Worm (Caenorhabditis elegans) whole organism, L2 larva: Measurements from ENCODE around the gene ttr-48.

Experiments
- F13H6.1 ChIP-seq: sonication (generic microtip); optimal IDR thresholded peaks from 2 replicates; lab custom pipeline; 2016; ENCODE audit warnings: missing genetic modification characterization, missing compliant biosample characterization
- R02D3.7 ChIP-seq: fragments of 150-350 bp; optimal IDR thresholded peaks from 2 replicates; lab custom pipeline; 2014; ENCODE audit warnings: missing biosample characterization, missing genetic modification characterization
- Y55F3AM.14 ChIP-seq: fragments of 200-800 bp; sonication (Bioruptor generic); optimal IDR thresholded peaks from 2 replicates; lab custom pipeline; 2018; ENCODE audit warnings: mild to moderate bottlenecking, missing genetic modification characterization, missing compliant biosample characterization
- alr-1 ChIP-seq: fragments of 150-350 bp; optimal IDR thresholded peaks from 2 replicates; lab custom pipeline; 2014; ENCODE audit warnings: missing biosample characterization, missing genetic modification characterization
- aly-2 ChIP-seq: fragments of 150-350 bp; optimal IDR thresholded peaks from 2 replicates; lab custom pipeline; 2014; ENCODE audit warnings: missing biosample characterization, missing genetic modification characterization
- ama-1 ChIP-seq: fragments of 150-350 bp; optimal IDR thresholded peaks from 2 replicates; lab custom pipeline; 2018; ENCODE audit warnings: inconsistent platforms
- blmp-1 ChIP-seq: sonication (generic microtip); optimal IDR thresholded peaks from 2 replicates; lab custom pipeline; 2017; ENCODE audit warnings: missing genetic modification characterization, mild to moderate bottlenecking, missing compliant biosample characterization, antibody characterized with exemption, moderate library complexity; ENCODE audit not compliant: insufficient read depth
- crh-2 ChIP-seq: sonication (generic microtip); optimal IDR thresholded peaks from 2 replicates; lab custom pipeline; 2017; ENCODE audit warnings: missing biosample characterization, missing genetic modification characterization
- dmd-4 ChIP-seq: sonication (generic microtip); optimal IDR thresholded peaks from 2 replicates; lab custom pipeline; 2017; ENCODE audit warnings: missing biosample characterization, missing genetic modification characterization
- elt-1 ChIP-seq: fragments of 150-350 bp; optimal IDR thresholded peaks from 2 replicates; lab custom pipeline; 2014; ENCODE audit warnings: missing biosample characterization, missing genetic modification characterization
- fos-1 ChIP-seq: fragments of 150-350 bp; optimal IDR thresholded peaks from 2 replicates; lab custom pipeline; 2014; ENCODE audit warnings: missing biosample characterization, missing genetic modification characterization
- gmeb-1 ChIP-seq: fragments of 150-350 bp; optimal IDR thresholded peaks from 2 replicates; lab custom pipeline; 2014; ENCODE audit warnings: missing biosample characterization, missing genetic modification characterization
- lin-11 ChIP-seq: fragments of 150-350 bp; sonication (generic microtip); optimal IDR thresholded peaks from 2 replicates; lab custom pipeline; 2014; ENCODE audit warnings: missing biosample characterization, missing genetic modification characterization, inconsistent platforms, mixed read lengths
- lin-13 ChIP-seq: fragments of 150-350 bp; optimal IDR thresholded peaks from 2 replicates; lab custom pipeline; 2014; ENCODE audit warnings: missing biosample characterization, missing genetic modification reagents, missing genetic modification characterization
- lin-39 ChIP-seq: fragments of 150-350 bp; optimal IDR thresholded peaks from 2 replicates; lab custom pipeline; 2014; ENCODE audit warnings: missing biosample characterization, missing genetic modification reagents, missing genetic modification characterization
- mab-5 ChIP-seq: fragments of 150-350 bp; optimal IDR thresholded peaks from 2 replicates; lab custom pipeline; 2014; ENCODE audit warnings: missing biosample characterization, missing genetic modification characterization
- mbf-1 ChIP-seq: sonication (generic microtip); optimal IDR thresholded peaks from 2 replicates; lab custom pipeline; 2017; ENCODE audit warnings: missing biosample characterization, missing genetic modification characterization
- nhr-10 ChIP-seq: sonication (generic microtip); optimal IDR thresholded peaks from 2 replicates; lab custom pipeline; 2017; ENCODE audit warnings: missing biosample characterization, missing genetic modification characterization
- nhr-12 ChIP-seq: fragments of 150-350 bp; optimal IDR thresholded peaks from 2 replicates; lab custom pipeline; 2014; ENCODE audit warnings: missing biosample characterization, missing genetic modification characterization
- nhr-129 ChIP-seq: fragments of 150-350 bp; optimal IDR thresholded peaks from 2 replicates; lab custom pipeline; 2014; ENCODE audit warnings: missing biosample characterization, missing genetic modification characterization
- nhr-21 ChIP-seq: fragments of 150-350 bp; optimal IDR thresholded peaks from 2 replicates; lab custom pipeline; 2014; ENCODE audit warnings: missing biosample characterization, missing genetic modification characterization
- nhr-237 ChIP-seq: fragments of 150-350 bp; optimal IDR thresholded peaks from 2 replicates; lab custom pipeline; 2014; ENCODE audit warnings: missing biosample characterization, missing genetic modification characterization
- nhr-25 ChIP-seq: fragments of 150-350 bp; sonication (generic microtip); optimal IDR thresholded peaks from 3 replicates; lab custom pipeline; 2014; ENCODE audit warnings: missing biosample characterization, missing genetic modification characterization
- nhr-6 ChIP-seq: fragments of 150-350 bp; optimal IDR thresholded peaks from 2 replicates; lab custom pipeline; 2014; ENCODE audit warnings: missing biosample characterization, missing genetic modification characterization
- peb-1 ChIP-seq: fragments of 150-350 bp; optimal IDR thresholded peaks from 2 replicates; lab custom pipeline; 2014; ENCODE audit warnings: missing biosample characterization, missing genetic modification characterization
- sem-4 ChIP-seq: fragments of 150-350 bp; optimal IDR thresholded peaks from 2 replicates; lab custom pipeline; 2014; ENCODE audit warnings: missing biosample characterization, missing genetic modification reagents, missing genetic modification characterization
- sma-9 ChIP-seq, 2 experiments: fragments of 150-350 bp in 1 of 2; sonication (generic microtip) in 1 of 2; optimal IDR thresholded peaks; 2 replicates each; lab custom pipeline; 2014 to 2016; ENCODE audit warnings: missing genetic modification characterization in 2 of 2, mild to moderate bottlenecking in 1 of 2, missing biosample characterization in 1 of 2, missing compliant biosample characterization in 1 of 2, missing genetic modification reagents in 1 of 2, moderate library complexity in 1 of 2
- snpc-4 ChIP-seq: fragments of 150-350 bp; optimal IDR thresholded peaks from 2 replicates; lab custom pipeline; 2014; ENCODE audit warnings: missing biosample characterization, missing genetic modification characterization
- unc-39 ChIP-seq: fragments of 150-350 bp; optimal IDR thresholded peaks from 2 replicates; lab custom pipeline; 2014; ENCODE audit warnings: missing biosample characterization, missing genetic modification characterization
- unc-55 ChIP-seq: fragments of 150-350 bp; sonication (generic microtip); optimal IDR thresholded peaks from 3 replicates; lab custom pipeline; 2014; ENCODE audit warnings: missing biosample characterization, missing genetic modification reagents, missing genetic modification characterization
- zag-1 ChIP-seq: fragments of 150-350 bp; optimal IDR thresholded peaks from 2 replicates; lab custom pipeline; 2014; ENCODE audit warnings: missing biosample characterization, missing genetic modification characterization
- ztf-1 ChIP-seq: fragments of 200-800 bp; sonication (Bioruptor generic); conservative IDR thresholded peaks from 2 replicates; pipeline ENCODE4 v1.3.6; 2022; ENCODE audit warnings: missing genetic modification characterization, missing compliant biosample characterization
- ztf-11 ChIP-seq: sonication (generic microtip); optimal IDR thresholded peaks from 2 replicates; lab custom pipeline; 2017; ENCODE audit warnings: missing biosample characterization, missing genetic modification characterization
- ztf-4 ChIP-seq: fragments of 150-350 bp; optimal IDR thresholded peaks from 2 replicates; lab custom pipeline; 2014; ENCODE audit warnings: missing biosample characterization, missing genetic modification characterization

Gene ttr-48

ce11 chrX:3822061-3822460 is 20.2 kb downstream of the ttr-48 start:
- no peak for TF ChIP-seq mbf-1 (tag; lab: Kevin White, UChicago)
- TF ChIP-seq sma-9 (GFP tag; optimal IDR thresholded peaks at IDR 0.05; lab: Kevin White, UChicago) = peak; percentile 4
- TF ChIP-seq sma-9 (tag; optimal IDR thresholded peaks at IDR 0.05; lab: Kevin White, UChicago) = no peak
- no peak for TF ChIP-seq ztf-4 (tag; lab: Kevin White, UChicago)
- TF ChIP-seq nhr-129 = peak; percentile 62
- peak; percentile 3 for TF ChIP-seq crh-2 (tag; lab: Kevin White, UChicago)
- TF ChIP-seq lin-13 = no peak

DNA sequence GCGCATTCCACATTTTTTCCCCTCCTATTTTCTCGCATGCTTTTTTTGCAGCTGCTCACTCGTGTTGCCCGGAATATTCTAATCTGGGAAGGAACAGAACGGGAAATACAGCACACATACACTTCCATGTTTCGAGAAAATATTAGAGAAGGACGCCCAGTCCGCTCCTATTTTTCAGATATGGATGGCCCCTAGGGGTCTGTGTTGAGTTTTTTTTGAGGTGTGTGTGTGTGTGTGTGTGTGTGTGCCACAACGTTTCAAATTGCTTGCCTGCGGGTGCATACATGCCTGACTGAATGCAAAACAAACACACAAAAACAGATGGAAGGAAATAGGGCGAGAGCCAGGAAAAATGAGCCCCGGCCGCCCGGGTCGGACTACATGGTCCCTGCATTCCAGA is 20.6 kb downstream of the ttr-48 start:
- TF ChIP-seq alr-1 (tag; lab: Kevin White, UChicago) = no peak
- no peak for TF ChIP-seq ztf-4 (tag; lab: Kevin White, UChicago)
- no peak for TF ChIP-seq unc-55 (GFP tag; lab: Kevin White, UChicago)
- no peak for TF ChIP-seq mab-5 (tag; lab: Kevin White, UChicago)
- no peak for TF ChIP-seq elt-1 (tag; lab: Kevin White, UChicago)
- no peak for TF ChIP-seq ztf-1 (GFP tag; lab: Robert Waterston, UW)
- no peak for TF ChIP-seq ama-1 (lab: Kevin White, UChicago)
- TF ChIP-seq snpc-4 (tag; lab: Kevin White, UChicago) = no peak
- TF ChIP-seq nhr-10 (tag; lab: Kevin White, UChicago) = no peak

ce11 chrX:3820666-3821065 is 21.6 kb downstream of the ttr-48 start:
- TF ChIP-seq nhr-21 (tag; lab: Kevin White, UChicago) = no peak
- peak; percentile 6 for TF ChIP-seq F13H6.1
- peak; percentile 25 for TF ChIP-seq gmeb-1 (tag; lab: Kevin White, UChicago)
- TF ChIP-seq fos-1 = peak; percentile 71
- no peak for TF ChIP-seq sem-4 (tag; lab: Kevin White, UChicago)
- no peak for TF ChIP-seq ama-1 (lab: Kevin White, UChicago)
- TF ChIP-seq crh-2 (tag; lab: Kevin White, UChicago) = peak; percentile 48

- peak; percentile 27 for TF ChIP-seq nhr-129
- peak; percentile 48 for TF ChIP-seq F13H6.1
- no peak for TF ChIP-seq crh-2 (tag; lab: Kevin White, UChicago)
- TF ChIP-seq mbf-1 (tag; lab: Kevin White, UChicago) = no peak
- no peak for TF ChIP-seq nhr-12 (tag; lab: Kevin White, UChicago)
These were observed 22.6 kb downstream of the ttr-48 start for ce11 chrX:3819697-3820096.

DNA sequence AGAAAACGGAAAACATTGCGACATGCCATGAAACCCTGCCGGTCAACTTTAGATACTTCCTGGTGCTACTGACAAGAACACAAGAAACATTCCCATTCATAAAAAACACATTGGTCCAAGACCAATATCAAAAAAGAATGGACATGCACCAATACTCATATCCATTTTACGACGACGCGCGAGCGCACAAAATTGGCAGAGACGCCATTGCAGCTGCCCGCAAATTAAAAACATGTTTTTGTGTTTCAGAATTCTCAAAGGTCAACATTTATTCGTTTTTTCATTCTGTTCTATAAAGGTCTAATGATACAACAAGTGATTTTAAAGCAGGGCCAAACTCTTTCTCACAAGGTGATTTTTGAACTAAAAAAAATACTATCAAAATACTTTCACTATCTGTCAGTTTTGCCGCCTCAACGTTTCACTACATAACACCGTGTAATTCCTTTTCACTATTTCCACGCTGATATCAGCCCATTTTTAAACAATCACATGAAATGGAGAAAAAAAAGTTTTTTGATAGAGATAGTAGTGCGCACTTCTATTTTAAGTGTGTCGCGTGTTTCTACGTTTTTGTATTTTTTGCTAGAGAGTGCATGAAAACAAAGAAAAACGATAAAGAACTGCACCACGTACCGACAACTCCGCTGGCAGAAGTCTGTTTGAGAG is 23.3 kb downstream of the ttr-48 start:
- TF ChIP-seq ama-1 (lab: Kevin White, UChicago) (no peak), R02D3.7 (no peak), nhr-237 (tag; lab: Kevin White, UChicago) (no peak), lin-11 (no peak), zag-1 (no peak), unc-39 (tag; lab: Kevin White, UChicago) (no peak), alr-1 (tag; lab: Kevin White, UChicago) (no peak), fos-1 (peak; percentile 61), aly-2 (tag; lab: Kevin White, UChicago) (no peak), unc-55 (GFP tag; lab: Kevin White, UChicago) (no peak), lin-39 (tag; lab: Kevin White, UChicago) (no peak), sma-9 (GFP tag; optimal IDR thresholded peaks at IDR 0.05; lab: Kevin White, UChicago) (peak; percentile 81), sma-9 (tag; optimal IDR thresholded peaks at IDR 0.05; lab: Kevin White, UChicago) (no peak), crh-2 (tag; lab: Kevin White, UChicago) (peak; percentile 53), nhr-6 (tag; lab: Kevin White, UChicago) (no peak), Y55F3AM.14 (GFP tag; lab: Kevin White, UChicago) (no peak), gmeb-1 (tag; lab: Kevin White, UChicago) (peak; percentile 34), blmp-1 (tag; lab: Kevin White, UChicago) (peak; percentile 91), nhr-21 (tag; lab: Kevin White, UChicago) (no peak), snpc-4 (tag; lab: Kevin White, UChicago) (no peak)

DNA sequence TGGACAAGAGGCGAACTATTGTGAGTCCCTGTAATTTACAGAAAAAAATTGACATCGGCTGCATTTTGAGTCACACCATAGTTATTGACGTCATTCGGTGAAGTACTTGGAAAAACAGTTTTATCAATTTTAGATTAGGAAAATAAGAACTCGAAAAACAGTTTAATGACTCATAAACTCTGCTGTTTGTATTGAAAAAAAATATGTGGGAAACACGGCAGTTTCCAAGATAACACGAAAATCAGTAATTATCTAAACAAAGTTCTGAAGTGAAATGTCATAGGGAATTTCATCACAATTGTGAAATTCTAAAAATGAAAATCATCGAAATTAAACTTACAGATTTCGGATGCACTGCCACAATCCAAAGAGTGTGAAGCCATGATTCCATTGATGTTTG is 27.4 kb downstream of the ttr-48 start:
- TF ChIP-seq peb-1 (tag; lab: Kevin White, UChicago) (no peak), ztf-11 (tag; lab: Kevin White, UChicago) (no peak), fos-1 (peak; percentile 13), mbf-1 (tag; lab: Kevin White, UChicago) (no peak), nhr-25 (tag; lab: Kevin White, UChicago) (no peak), blmp-1 (tag; lab: Kevin White, UChicago) (no peak), crh-2 (tag; lab: Kevin White, UChicago) (no peak), dmd-4 (tag; lab: Kevin White, UChicago) (no peak)
